Worm (Caenorhabditis elegans) whole organism, young adult: ENCODE data around the gene ZC239.17.
A peak's percentile ranks its signal among the peaks of the same experiment; 100 is the strongest.
"Not testable (repeated sequence)": the region's sequence is repeated elsewhere in the genome, so short reads cannot be mapped to it uniquely, and the experiment has no call there.

Experiments used
- B0035.1 ChIP-seq: sonication (generic microtip); optimal IDR thresholded peaks from 2 replicates; lab custom pipeline; 2016; ENCODE audit warnings: missing genetic modification characterization, mild to moderate bottlenecking, missing compliant biosample characterization, missing genotype, missing genetic modification reagents
- B0336.3 ChIP-seq: fragments of 200-800 bp; sonication (Bioruptor generic); IDR thresholded peaks from 2 replicates; pipeline ENCODE4 v1.3.6; 2022; ENCODE audit warnings: missing genetic modification characterization, missing compliant biosample characterization
- F22D6.2 ChIP-seq: sonication (generic microtip); optimal IDR thresholded peaks from 2 replicates; lab custom pipeline; 2016; ENCODE audit warnings: mild to moderate bottlenecking, missing genetic modification characterization, missing compliant biosample characterization
- Y53F4B.3 ChIP-seq: fragments of 200-800 bp; sonication (Bioruptor generic); IDR thresholded peaks from 2 replicates; pipeline ENCODE4 v1.3.6; 2022; ENCODE audit warnings: missing genetic modification reagents, missing genetic modification characterization, missing compliant biosample characterization
- Y53G8AR.9 ChIP-seq: fragments of 200-800 bp; sonication (Bioruptor generic); conservative IDR thresholded peaks from 2 replicates; pipeline ENCODE4 v1.3.6; 2022; ENCODE audit warnings: missing genetic modification reagents, missing genetic modification characterization, missing compliant biosample characterization
- Y67H2A.10 ChIP-seq: fragments of 200-800 bp; sonication (Bioruptor generic); conservative IDR thresholded peaks from 2 replicates; pipeline ENCODE4 v1.3.6; 2022; ENCODE audit warnings: missing genetic modification reagents, missing genetic modification characterization, missing compliant biosample characterization
- athp-1 ChIP-seq: sonication (generic microtip); optimal IDR thresholded peaks from 2 replicates; lab custom pipeline; 2017; ENCODE audit warnings: mild to moderate bottlenecking, missing genetic modification characterization, missing compliant biosample characterization
- chd-7 ChIP-seq: sonication (generic microtip); optimal IDR thresholded peaks from 2 replicates; lab custom pipeline; 2016; ENCODE audit warnings: mild to moderate bottlenecking, missing genetic modification characterization, moderate library complexity, missing compliant biosample characterization
- egl-18 ChIP-seq: fragments of 200-800 bp; sonication (Bioruptor generic); IDR thresholded peaks from 2 replicates; pipeline ENCODE4 v1.3.6; 2022; ENCODE audit warnings: missing genetic modification reagents, missing genetic modification characterization, missing compliant biosample characterization
- egrh-3 ChIP-seq: fragments of 200-800 bp; sonication (Bioruptor generic); IDR thresholded peaks from 2 replicates; pipeline ENCODE4 v1.3.6; 2022; ENCODE audit warnings: missing genetic modification reagents, missing genetic modification characterization, missing compliant biosample characterization
- him-1 ChIP-seq: sonication (generic microtip); optimal IDR thresholded peaks from 2 replicates; lab custom pipeline; 2016; ENCODE audit warnings: missing genotype, missing genetic modification reagents, missing genetic modification characterization, missing compliant biosample characterization
- hlh-12 ChIP-seq: sonication (generic microtip); optimal IDR thresholded peaks from 2 replicates; lab custom pipeline; 2016; ENCODE audit warnings: missing genetic modification characterization, missing compliant biosample characterization
- hrde-1 ChIP-seq: sonication (generic microtip); optimal IDR thresholded peaks from 2 replicates; lab custom pipeline; 2016; ENCODE audit warnings: missing genetic modification characterization, mild to moderate bottlenecking, missing compliant biosample characterization, moderate library complexity, missing genotype, missing genetic modification reagents, borderline replicate concordance
- lag-1 ChIP-seq: fragments of 200-800 bp; sonication (Bioruptor generic); IDR thresholded peaks from 2 replicates; pipeline ENCODE4 v1.3.6; 2022; ENCODE audit warnings: missing genetic modification reagents, missing genetic modification characterization, missing compliant biosample characterization
- lin-26 ChIP-seq: fragments of 200-800 bp; sonication (Bioruptor generic); IDR thresholded peaks from 2 replicates; pipeline ENCODE4 v1.3.6; 2022; ENCODE audit warnings: missing genetic modification reagents, missing genetic modification characterization, missing compliant biosample characterization
- lin-54 ChIP-seq: fragments of 200-800 bp; sonication (Bioruptor generic); optimal IDR thresholded peaks from 2 replicates; lab custom pipeline; 2018; ENCODE audit warnings: mild to moderate bottlenecking, missing genetic modification characterization, missing compliant biosample characterization
- lir-1 ChIP-seq: fragments of 200-800 bp; sonication (Bioruptor generic); conservative IDR thresholded peaks from 2 replicates; pipeline ENCODE4 v1.3.6; 2022; ENCODE audit warnings: missing genetic modification reagents, missing genetic modification characterization, missing compliant biosample characterization
- mcd-1 ChIP-seq: fragments of 200-800 bp; sonication (Bioruptor generic); IDR thresholded peaks from 2 replicates; pipeline ENCODE4 v1.3.6; 2022; ENCODE audit warnings: missing genetic modification reagents, missing genetic modification characterization, missing compliant biosample characterization
- nfya-2 ChIP-seq: fragments of 200-800 bp; sonication (Bioruptor generic); IDR thresholded peaks from 2 replicates; pipeline ENCODE4 v1.3.6; 2022; ENCODE audit warnings: missing genetic modification reagents, missing genetic modification characterization, missing compliant biosample characterization
- sea-2 ChIP-seq: fragments of 200-800 bp; sonication (Bioruptor generic); IDR thresholded peaks from 2 replicates; pipeline ENCODE4 v1.3.6; 2022; ENCODE audit warnings: missing genetic modification characterization, missing compliant biosample characterization
- snpc-4 ChIP-seq, 5 experiments: fragments of 150-350 bp in 1 of 5; sonication (generic microtip) in 4 of 5; optimal IDR thresholded peaks; 2 replicates each; lab custom pipeline; 2014 to 2018; ENCODE audit warnings: missing genetic modification characterization in 5 of 5, missing biosample characterization in 3 of 5, antibody characterized with exemption in 2 of 5, mild to moderate bottlenecking in 2 of 5, missing compliant biosample characterization in 2 of 5, missing genotype in 2 of 5, moderate library complexity in 2 of 5, missing genetic modification reagents in 1 of 5
- unc-62 ChIP-seq: fragments of 150-350 bp; optimal IDR thresholded peaks from 2 replicates; lab custom pipeline; 2014; ENCODE audit warnings: missing biosample characterization, missing genetic modification reagents, missing genetic modification characterization
- zfh-2 ChIP-seq: fragments of 200-800 bp; sonication (Bioruptor generic); conservative IDR thresholded peaks from 2 replicates; pipeline ENCODE4 v1.3.6; 2022; ENCODE audit warnings: missing genetic modification reagents, missing genetic modification characterization, missing compliant biosample characterization
- zim-3 ChIP-seq: sonication (generic microtip); optimal IDR thresholded peaks from 2 replicates; lab custom pipeline; 2017; ENCODE audit warnings: mild to moderate bottlenecking, missing genetic modification characterization, moderate library complexity, missing compliant biosample characterization

The ZC239.17 gene

DNA sequence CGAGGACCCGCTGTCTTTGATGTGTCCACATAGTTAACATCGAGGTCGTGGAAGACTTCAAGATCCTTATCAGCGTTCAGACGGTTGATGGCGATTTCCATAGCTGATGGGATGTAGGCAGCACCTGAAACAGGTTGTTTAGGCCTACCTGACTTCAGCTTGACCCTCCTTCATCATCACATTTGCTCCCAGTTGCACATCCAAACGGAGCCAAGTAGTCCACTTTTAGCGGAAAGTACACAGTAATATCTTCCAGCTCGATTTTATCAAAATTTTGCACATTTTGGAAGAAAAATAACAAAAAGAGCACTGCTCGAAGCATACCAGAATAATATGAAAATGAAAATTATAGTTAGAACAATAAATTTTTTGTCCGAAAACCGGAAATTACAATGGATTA, 28.7 kb downstream of the ZC239.17 start, which contains the start of gene gcy-15:
gcy-15 (minus strand) TSS at position 101 of the 400 bp plus-strand sequence.
- TF ChIP-seq lin-54 (GFP tag; lab: Kevin White, UChicago), result no peak
- TF ChIP-seq unc-62, result no peak
- TF ChIP-seq hrde-1 (tag; lab: Kevin White, UChicago), result no peak
- TF ChIP-seq B0035.1 (tag; lab: Kevin White, UChicago), result no peak
- no peak for TF ChIP-seq hlh-12
- no peak for TF ChIP-seq F22D6.2 (tag; lab: Kevin White, UChicago)

DNA sequence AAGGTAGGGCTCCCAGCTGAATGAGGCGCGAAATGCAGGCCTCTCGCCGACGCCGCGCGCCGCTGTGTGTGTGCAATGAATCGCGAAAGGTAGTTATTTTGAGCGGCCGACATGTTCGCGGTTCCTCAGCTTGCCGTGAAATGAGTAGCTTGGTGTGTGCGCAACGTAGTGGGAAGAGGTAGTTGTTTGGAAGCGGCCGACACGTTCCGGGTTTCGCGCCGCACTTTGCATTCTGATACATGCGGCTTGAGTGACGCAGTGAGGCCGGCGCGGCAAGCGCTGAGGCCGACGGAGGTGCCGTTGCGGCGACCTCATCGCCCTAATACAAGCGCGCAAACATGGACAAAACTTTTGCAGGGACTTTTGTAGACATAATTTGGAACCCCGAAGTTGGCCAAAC, 29.9 kb downstream of the ZC239.17 start:
- TF ChIP-seq zfh-2 (GFP tag; lab: Robert Waterston, UW) (peak; percentile 69; the same call in 1 of the 2 replicates), snpc-4 (GFP tag; optimal IDR thresholded peaks at IDR 0.05; lab: Kevin White, UChicago) (no peak), snpc-4 (tag; optimal IDR thresholded peaks at IDR 0.05; lab: Kevin White, UChicago) (peak in 1 of 4 experiments; percentile 68), Y67H2A.10 (GFP tag; lab: Robert Waterston, UW) (no peak)

DNA sequence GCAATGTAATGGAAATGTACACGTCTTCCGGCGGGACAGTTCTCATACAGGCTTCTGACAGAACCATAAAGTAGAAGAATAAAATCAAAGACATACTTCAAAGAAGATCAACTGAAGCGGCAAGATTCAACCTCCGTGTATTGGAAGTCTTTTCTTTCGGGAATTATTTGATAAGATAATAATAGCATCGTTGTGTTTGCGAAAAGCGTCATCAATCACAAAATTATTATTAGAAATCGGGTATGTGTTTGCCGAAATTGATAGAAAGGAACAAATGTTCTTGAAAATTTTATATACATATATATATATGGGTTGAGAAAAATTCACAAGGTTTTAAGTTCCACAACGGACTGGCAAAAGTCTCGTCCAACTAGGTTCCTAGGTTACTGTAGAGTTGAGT, 34.1 kb downstream of the ZC239.17 start, which contains the start of gene Y27F2A.9:
Y27F2A.9 (minus strand) TSS at position 101 of the 400 bp plus-strand sequence.
- not testable (repeated sequence) for TF ChIP-seq mcd-1, sea-2, Y53F4B.3 (GFP tag; lab: Robert Waterston, UW)

DNA sequence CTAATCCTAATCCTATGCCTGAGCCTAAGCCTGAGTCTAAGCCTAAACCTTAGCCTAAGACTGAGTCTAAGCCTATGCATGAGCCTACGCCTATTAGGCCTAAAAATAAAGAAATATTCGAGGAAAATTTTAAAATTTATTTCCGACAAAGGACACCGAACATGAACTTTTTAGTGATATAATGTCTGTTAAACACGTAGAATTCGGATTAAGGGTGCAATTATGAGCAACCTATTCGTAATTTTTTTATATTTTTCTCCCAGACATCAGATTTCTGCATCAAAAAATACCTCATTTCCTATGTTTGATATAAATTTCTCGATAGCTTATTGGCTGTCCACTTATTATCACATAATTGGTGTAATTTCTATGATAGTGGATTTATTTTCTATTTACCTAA, 36.6 kb downstream of the ZC239.17 start, which contains the start of gene Y27F2A.11:
Y27F2A.11 (plus strand) TSS at position 301 of the 400 bp plus-strand sequence.
- TF ChIP-seq chd-7; him-1; B0336.3 (GFP tag; lab: Robert Waterston, UW): not testable (repeated sequence)
- TF ChIP-seq, all 124 proteins: peak for 0; not testable (repeated sequence) for 124

DNA sequence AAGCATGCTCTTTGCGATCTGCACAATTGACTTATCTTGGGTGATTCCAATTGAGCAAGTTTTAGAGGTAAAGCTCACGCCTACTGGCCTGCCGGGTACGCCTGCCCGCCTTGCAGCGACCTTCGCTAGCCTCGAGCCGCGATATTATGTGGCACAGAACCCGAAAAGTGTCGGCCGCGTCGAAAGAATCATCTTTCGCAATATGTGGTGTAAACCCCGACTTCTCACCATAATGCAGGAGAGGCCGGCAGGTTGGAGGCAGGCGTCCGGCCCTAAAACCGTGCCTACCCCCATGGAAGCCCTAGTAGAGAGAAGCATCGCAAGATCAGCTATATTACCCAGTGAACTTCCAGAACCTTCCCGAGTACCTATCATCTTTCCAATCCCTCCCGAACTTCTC, 39.8 kb downstream of the ZC239.17 start:
- no peak for TF ChIP-seq nfya-2 (GFP tag; lab: Robert Waterston, UW)
- TF ChIP-seq zfh-2 (GFP tag; lab: Robert Waterston, UW), result peak; percentile 67

DNA sequence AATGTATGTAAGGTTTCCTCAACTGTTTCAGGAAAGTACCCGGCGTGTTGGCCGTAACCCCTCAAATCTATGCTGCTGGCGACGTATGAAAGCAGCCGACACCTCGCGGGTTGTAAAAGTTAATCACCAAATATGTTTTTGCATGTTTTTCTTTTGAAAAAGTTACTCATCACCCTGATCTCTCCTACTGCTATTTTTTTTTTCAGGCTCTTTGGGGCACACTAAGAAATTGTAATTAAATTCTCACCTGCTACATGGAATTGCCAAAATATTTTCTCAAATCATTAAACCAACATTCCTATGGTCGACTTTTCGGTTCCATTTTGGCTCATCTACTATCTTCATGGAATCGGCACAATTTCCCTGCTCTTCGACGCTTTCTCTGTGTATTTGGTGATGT, 40.8 kb downstream of the ZC239.17 start, which contains the start of gene sri-78:
sri-78 (plus strand) TSS at position 301 of the 400 bp plus-strand sequence.
- not testable (repeated sequence) for TF ChIP-seq egl-18; athp-1 (tag; lab: Kevin White, UChicago); egrh-3 (GFP tag; lab: Robert Waterston, UW)

DNA sequence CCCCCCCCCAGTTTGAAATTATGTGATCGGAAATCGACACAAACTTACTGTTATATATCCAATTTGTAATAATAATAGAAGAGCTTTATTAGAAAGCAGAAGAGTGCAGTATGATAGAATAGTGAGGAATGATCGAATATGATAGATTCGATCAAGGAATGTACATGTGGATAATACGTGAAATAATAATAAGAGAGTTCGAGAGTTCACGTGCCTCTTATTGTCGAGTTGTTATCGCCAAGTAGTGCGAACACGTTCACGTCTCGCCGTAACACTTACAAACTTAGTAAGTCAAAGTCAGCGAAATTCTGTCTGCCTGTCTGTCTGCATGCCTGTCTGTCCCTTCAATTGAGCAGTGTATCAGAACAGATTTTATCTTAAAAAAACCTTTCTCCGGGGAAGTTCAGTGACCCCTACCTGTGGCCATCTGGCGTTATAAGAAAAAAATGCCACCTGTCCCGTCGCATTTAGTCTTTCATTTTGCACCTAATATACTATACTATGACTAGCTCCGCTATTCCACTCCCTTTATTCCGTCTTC, 42.3 kb downstream of the ZC239.17 start, which contains the start of the genes Y27F2A.6 and Y27F2A.8:
Y27F2A.6 (minus strand) TSS at position 101 of the 541 bp plus-strand sequence.
Y27F2A.8 (plus strand) TSS at position 491 of the 541 bp plus-strand sequence.
- not testable (repeated sequence) for TF ChIP-seq lin-26 (GFP tag; lab: Robert Waterston, UW); lir-1 (GFP tag; lab: Robert Waterston, UW); B0035.1 (tag; lab: Kevin White, UChicago)

DNA sequence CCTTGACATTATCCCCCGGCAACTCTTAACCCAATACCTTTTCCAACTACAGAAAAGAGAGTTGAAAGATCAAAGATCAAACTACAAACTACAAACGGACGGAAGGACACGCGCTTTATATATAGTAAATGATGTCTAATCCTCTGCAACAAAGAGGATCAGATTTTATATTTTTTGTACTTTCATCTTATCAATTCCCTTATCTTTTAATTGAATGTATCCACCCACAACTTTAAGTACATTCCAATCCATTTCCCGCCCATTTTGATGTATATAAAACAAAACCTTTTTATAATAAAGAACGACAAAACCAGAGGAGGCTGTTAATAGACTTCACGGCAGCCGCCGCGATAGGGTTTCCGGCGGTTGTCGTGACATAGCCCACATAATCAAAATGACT, 48.0 kb downstream of the ZC239.17 start, which contains the start of gene sri-40:
sri-40 (plus strand) TSS at position 301 of the 400 bp plus-strand sequence.
- TF ChIP-seq zim-3 (tag; lab: Kevin White, UChicago); Y53G8AR.9; lag-1 (GFP tag; lab: Robert Waterston, UW): not testable (repeated sequence)
- TF ChIP-seq, all 124 proteins: peak for 0; not testable (repeated sequence) for 124
